Worm (Caenorhabditis elegans) whole organism, L2 larva: Measurements from ENCODE around the gene Y43B11AR.1.
A peak's percentile ranks its signal among the peaks of the same experiment; 100 is the strongest.

Experiments used
- C34F6.9 ChIP-seq: fragments of 150-350 bp; optimal IDR thresholded peaks from 2 replicates; lab custom pipeline; 2014; ENCODE audit warnings: missing biosample characterization, missing genetic modification characterization
- F13H6.1 ChIP-seq: sonication (generic microtip); optimal IDR thresholded peaks from 2 replicates; lab custom pipeline; 2016; ENCODE audit warnings: missing genetic modification characterization, missing compliant biosample characterization
- Y55F3AM.14 ChIP-seq: fragments of 200-800 bp; sonication (Bioruptor generic); optimal IDR thresholded peaks from 2 replicates; lab custom pipeline; 2018; ENCODE audit warnings: mild to moderate bottlenecking, missing genetic modification characterization, missing compliant biosample characterization
- aly-2 ChIP-seq: fragments of 150-350 bp; optimal IDR thresholded peaks from 2 replicates; lab custom pipeline; 2014; ENCODE audit warnings: missing biosample characterization, missing genetic modification characterization
- ama-1 ChIP-seq: fragments of 150-350 bp; optimal IDR thresholded peaks from 2 replicates; lab custom pipeline; 2018; ENCODE audit warnings: inconsistent platforms
- blmp-1 ChIP-seq: sonication (generic microtip); optimal IDR thresholded peaks from 2 replicates; lab custom pipeline; 2017; ENCODE audit warnings: missing genetic modification characterization, mild to moderate bottlenecking, missing compliant biosample characterization, antibody characterized with exemption, moderate library complexity; ENCODE audit not compliant: insufficient read depth
- ceh-82 ChIP-seq: fragments of 150-350 bp; optimal IDR thresholded peaks from 2 replicates; lab custom pipeline; 2014; ENCODE audit warnings: missing biosample characterization, missing genetic modification characterization
- crh-2 ChIP-seq: sonication (generic microtip); optimal IDR thresholded peaks from 2 replicates; lab custom pipeline; 2017; ENCODE audit warnings: missing biosample characterization, missing genetic modification characterization
- dmd-4 ChIP-seq: sonication (generic microtip); optimal IDR thresholded peaks from 2 replicates; lab custom pipeline; 2017; ENCODE audit warnings: missing biosample characterization, missing genetic modification characterization
- egl-27 ChIP-seq: sonication (generic microtip); optimal IDR thresholded peaks from 3 replicates; lab custom pipeline; 2017; ENCODE audit warnings: missing biosample characterization, missing genetic modification reagents, missing genetic modification characterization
- elt-1 ChIP-seq: fragments of 150-350 bp; optimal IDR thresholded peaks from 2 replicates; lab custom pipeline; 2014; ENCODE audit warnings: missing biosample characterization, missing genetic modification characterization
- elt-3 ChIP-seq: sonication (generic microtip); optimal IDR thresholded peaks from 2 replicates; lab custom pipeline; 2017; ENCODE audit warnings: missing biosample characterization, missing genetic modification characterization
- fos-1 ChIP-seq: fragments of 150-350 bp; optimal IDR thresholded peaks from 2 replicates; lab custom pipeline; 2014; ENCODE audit warnings: missing biosample characterization, missing genetic modification characterization
- gmeb-1 ChIP-seq: fragments of 150-350 bp; optimal IDR thresholded peaks from 2 replicates; lab custom pipeline; 2014; ENCODE audit warnings: missing biosample characterization, missing genetic modification characterization
- lin-13 ChIP-seq: fragments of 150-350 bp; optimal IDR thresholded peaks from 2 replicates; lab custom pipeline; 2014; ENCODE audit warnings: missing biosample characterization, missing genetic modification reagents, missing genetic modification characterization
- lsy-2 ChIP-seq, 2 experiments: fragments of 150-350 bp in 1 of 2; sonication (generic microtip) in 1 of 2; optimal IDR thresholded peaks; 2 replicates each; lab custom pipeline; 2014 to 2017; ENCODE audit warnings: missing biosample characterization in 2 of 2, missing genetic modification characterization in 2 of 2
- mab-5 ChIP-seq: fragments of 150-350 bp; optimal IDR thresholded peaks from 2 replicates; lab custom pipeline; 2014; ENCODE audit warnings: missing biosample characterization, missing genetic modification characterization
- mdl-1 ChIP-seq, 2 experiments: fragments of 150-350 bp in 1 of 2; sonication (generic microtip) in 1 of 2; optimal IDR thresholded peaks; 2 replicates each; lab custom pipeline; 2017; ENCODE audit warnings: missing biosample characterization in 2 of 2, missing genetic modification characterization in 2 of 2
- nhr-11 ChIP-seq: fragments of 150-350 bp; optimal IDR thresholded peaks from 2 replicates; lab custom pipeline; 2014; ENCODE audit warnings: missing biosample characterization, missing genetic modification characterization
- nhr-12 ChIP-seq: fragments of 150-350 bp; optimal IDR thresholded peaks from 2 replicates; lab custom pipeline; 2014; ENCODE audit warnings: missing biosample characterization, missing genetic modification characterization
- nhr-129 ChIP-seq: fragments of 150-350 bp; optimal IDR thresholded peaks from 2 replicates; lab custom pipeline; 2014; ENCODE audit warnings: missing biosample characterization, missing genetic modification characterization
- nhr-21 ChIP-seq: fragments of 150-350 bp; optimal IDR thresholded peaks from 2 replicates; lab custom pipeline; 2014; ENCODE audit warnings: missing biosample characterization, missing genetic modification characterization
- nhr-23 ChIP-seq: fragments of 150-350 bp; optimal IDR thresholded peaks from 2 replicates; lab custom pipeline; 2014; ENCODE audit warnings: missing biosample characterization, missing genetic modification reagents, missing genetic modification characterization
- nhr-237 ChIP-seq: fragments of 150-350 bp; optimal IDR thresholded peaks from 2 replicates; lab custom pipeline; 2014; ENCODE audit warnings: missing biosample characterization, missing genetic modification characterization
- nhr-25 ChIP-seq: fragments of 150-350 bp; sonication (generic microtip); optimal IDR thresholded peaks from 3 replicates; lab custom pipeline; 2014; ENCODE audit warnings: missing biosample characterization, missing genetic modification characterization
- nhr-6 ChIP-seq: fragments of 150-350 bp; optimal IDR thresholded peaks from 2 replicates; lab custom pipeline; 2014; ENCODE audit warnings: missing biosample characterization, missing genetic modification characterization
- sem-4 ChIP-seq: fragments of 150-350 bp; optimal IDR thresholded peaks from 2 replicates; lab custom pipeline; 2014; ENCODE audit warnings: missing biosample characterization, missing genetic modification reagents, missing genetic modification characterization
- skn-1 ChIP-seq: sonication (generic microtip); optimal IDR thresholded peaks from 2 replicates; lab custom pipeline; 2017; ENCODE audit warnings: missing biosample characterization, missing genetic modification characterization
- sma-3 ChIP-seq: sonication (generic microtip); optimal IDR thresholded peaks from 2 replicates; lab custom pipeline; 2016; ENCODE audit warnings: missing genetic modification reagents, missing genetic modification characterization, missing compliant biosample characterization
- sma-9 ChIP-seq, 2 experiments: fragments of 150-350 bp in 1 of 2; sonication (generic microtip) in 1 of 2; optimal IDR thresholded peaks; 2 replicates each; lab custom pipeline; 2014 to 2016; ENCODE audit warnings: missing genetic modification characterization in 2 of 2, mild to moderate bottlenecking in 1 of 2, missing biosample characterization in 1 of 2, missing compliant biosample characterization in 1 of 2, missing genetic modification reagents in 1 of 2, moderate library complexity in 1 of 2
- snpc-4 ChIP-seq: fragments of 150-350 bp; optimal IDR thresholded peaks from 2 replicates; lab custom pipeline; 2014; ENCODE audit warnings: missing biosample characterization, missing genetic modification characterization
- unc-39 ChIP-seq: fragments of 150-350 bp; optimal IDR thresholded peaks from 2 replicates; lab custom pipeline; 2014; ENCODE audit warnings: missing biosample characterization, missing genetic modification characterization
- unc-55 ChIP-seq: fragments of 150-350 bp; sonication (generic microtip); optimal IDR thresholded peaks from 3 replicates; lab custom pipeline; 2014; ENCODE audit warnings: missing biosample characterization, missing genetic modification reagents, missing genetic modification characterization
- ztf-1 ChIP-seq: fragments of 200-800 bp; sonication (Bioruptor generic); conservative IDR thresholded peaks from 2 replicates; pipeline ENCODE4 v1.3.6; 2022; ENCODE audit warnings: missing genetic modification characterization, missing compliant biosample characterization
- ztf-4 ChIP-seq: fragments of 150-350 bp; optimal IDR thresholded peaks from 2 replicates; lab custom pipeline; 2014; ENCODE audit warnings: missing biosample characterization, missing genetic modification characterization

Gene Y43B11AR.1

DNA sequence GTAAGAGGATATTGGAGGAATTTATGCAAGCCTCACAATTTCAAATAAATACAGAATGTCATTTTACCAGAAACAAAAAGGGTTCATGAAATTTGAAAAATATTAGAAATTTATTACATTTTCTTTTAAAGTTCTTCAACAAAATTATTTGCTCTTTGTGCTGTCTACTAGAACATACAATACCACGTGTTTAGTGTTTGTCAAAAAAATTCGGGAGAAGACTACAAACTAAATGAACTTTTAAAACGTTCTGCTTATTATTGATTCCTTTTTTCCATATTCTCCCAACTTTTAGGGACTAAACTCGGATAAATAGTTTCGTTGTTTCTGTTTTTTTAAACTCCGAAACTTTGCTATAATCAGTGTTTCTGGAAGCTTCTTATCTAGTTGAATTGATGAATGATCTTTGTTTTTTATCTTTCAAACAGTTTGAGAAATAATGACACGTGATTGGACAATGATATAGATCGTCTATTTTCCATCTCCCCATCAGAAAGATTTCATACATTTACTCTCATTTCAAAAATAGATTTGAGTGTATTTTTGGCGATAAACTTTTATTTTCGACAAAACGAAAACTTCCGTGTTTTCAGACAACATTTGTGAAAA, 32.6 kb upstream of the Y43B11AR.1 start:
- no peak for TF ChIP-seq C34F6.9 (tag; lab: Kevin White, UChicago)
- peak; percentile 13 for TF ChIP-seq nhr-21 (tag; lab: Kevin White, UChicago)
- peak; percentile 4 for TF ChIP-seq gmeb-1
- TF ChIP-seq crh-2 = peak; percentile 35
- TF ChIP-seq sma-9 (GFP tag; optimal IDR thresholded peaks at IDR 0.05; lab: Kevin White, UChicago) = peak; percentile 6
- TF ChIP-seq sma-9 (tag; optimal IDR thresholded peaks at IDR 0.05; lab: Kevin White, UChicago) = no peak
- no peak for TF ChIP-seq egl-27
- peak; percentile 46 for TF ChIP-seq nhr-25 (tag; lab: Kevin White, UChicago)
- TF ChIP-seq sma-3 (GFP tag; lab: Kevin White, UChicago) = peak; percentile 54
- TF ChIP-seq nhr-129 (tag; lab: Kevin White, UChicago) = no peak
- peak in 1 of 2 experiments; percentile 24 for TF ChIP-seq lsy-2 (tag; optimal IDR thresholded peaks at IDR 0.05; lab: Kevin White, UChicago)
- TF ChIP-seq elt-3 (tag; lab: Kevin White, UChicago) = no peak
- peak; percentile 27 for TF ChIP-seq blmp-1

DNA sequence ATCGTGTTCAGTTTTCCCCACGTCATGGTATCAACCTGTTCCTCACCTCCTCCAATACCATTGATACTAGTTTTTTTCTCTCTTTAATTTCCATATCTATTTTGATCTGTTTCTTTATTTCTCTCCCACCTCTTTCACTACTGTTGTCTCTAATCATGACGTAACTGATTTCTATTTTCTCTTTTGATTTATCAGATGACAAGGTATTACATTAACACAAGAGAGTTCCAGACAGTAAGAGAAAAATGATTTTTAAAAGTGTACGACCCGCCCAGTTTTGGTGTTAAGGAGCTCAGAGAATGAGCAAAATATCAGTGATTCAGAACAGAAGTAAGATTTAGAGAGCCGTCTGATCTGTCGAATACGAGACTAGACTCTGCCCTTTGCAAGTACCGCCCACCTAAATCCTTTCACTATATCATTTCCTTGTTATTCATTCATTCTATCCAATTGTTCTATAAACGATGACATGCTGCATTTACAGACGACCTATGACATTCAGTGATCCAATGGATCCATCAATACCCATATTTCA, 31.6 kb upstream of the Y43B11AR.1 start, which contains the start of gene nhr-105:
TSS of gene nhr-105 (plus strand) at position 485 of the 535 bp plus-strand sequence.
- no peak for TF ChIP-seq mab-5 (tag; lab: Kevin White, UChicago)
- peak in 1 of 2 experiments; percentile 69 for TF ChIP-seq lsy-2 (tag; optimal IDR thresholded peaks at IDR 0.05; lab: Kevin White, UChicago)
- peak; percentile 85 for TF ChIP-seq blmp-1
- TF ChIP-seq skn-1 (tag; lab: Kevin White, UChicago) = no peak
- TF ChIP-seq nhr-11 = no peak
- TF ChIP-seq sma-3 (GFP tag; lab: Kevin White, UChicago) = peak; percentile 76
- peak; percentile 71 for TF ChIP-seq ztf-4 (tag; lab: Kevin White, UChicago)
- TF ChIP-seq snpc-4 (tag; lab: Kevin White, UChicago) = peak; percentile 1
- peak; percentile 61 for TF ChIP-seq gmeb-1
- peak; percentile 32 for TF ChIP-seq sma-9 (GFP tag; optimal IDR thresholded peaks at IDR 0.05; lab: Kevin White, UChicago)
- TF ChIP-seq sma-9 (tag; optimal IDR thresholded peaks at IDR 0.05; lab: Kevin White, UChicago) = peak; percentile 3
- peak; percentile 65 for TF ChIP-seq fos-1
- TF ChIP-seq nhr-6 (tag; lab: Kevin White, UChicago) = no peak
- TF ChIP-seq nhr-129 (tag; lab: Kevin White, UChicago) = peak; percentile 77
- no peak for TF ChIP-seq ztf-1 (GFP tag; lab: Robert Waterston, UW)
- peak; percentile 93 for TF ChIP-seq crh-2
- TF ChIP-seq nhr-25 (tag; lab: Kevin White, UChicago) = peak; percentile 95
- peak; percentile 45 for TF ChIP-seq lin-13 (GFP tag; lab: Kevin White, UChicago)
- peak; percentile 65 for TF ChIP-seq egl-27
- peak; percentile 49 for TF ChIP-seq Y55F3AM.14 (GFP tag; lab: Kevin White, UChicago)
- TF ChIP-seq F13H6.1 (tag; lab: Kevin White, UChicago) = peak; percentile 71
- TF ChIP-seq nhr-21 (tag; lab: Kevin White, UChicago) = peak; percentile 72
- TF ChIP-seq sem-4 (tag; lab: Kevin White, UChicago) = peak; percentile 38

DNA sequence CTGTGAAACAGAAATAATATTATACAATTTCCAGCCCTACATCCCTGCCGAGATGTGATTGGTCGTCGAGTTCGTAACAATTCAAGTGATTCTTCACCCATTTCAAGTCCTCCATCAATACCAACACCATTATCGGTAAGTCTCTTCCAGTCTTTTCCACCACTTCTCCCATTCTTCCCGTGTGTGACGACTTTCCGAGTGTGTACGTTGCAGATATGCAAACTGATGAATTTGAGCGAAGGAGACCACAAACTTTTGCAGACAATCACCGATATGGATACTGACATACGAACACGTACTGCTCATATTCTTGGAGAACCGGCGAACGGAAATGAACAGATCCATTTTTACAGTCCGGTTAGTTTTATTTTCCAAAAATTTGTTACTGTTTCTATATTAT, 29.8 kb upstream of the Y43B11AR.1 start:
- TF ChIP-seq dmd-4 (no peak), ama-1 (peak; percentile 79)

DNA sequence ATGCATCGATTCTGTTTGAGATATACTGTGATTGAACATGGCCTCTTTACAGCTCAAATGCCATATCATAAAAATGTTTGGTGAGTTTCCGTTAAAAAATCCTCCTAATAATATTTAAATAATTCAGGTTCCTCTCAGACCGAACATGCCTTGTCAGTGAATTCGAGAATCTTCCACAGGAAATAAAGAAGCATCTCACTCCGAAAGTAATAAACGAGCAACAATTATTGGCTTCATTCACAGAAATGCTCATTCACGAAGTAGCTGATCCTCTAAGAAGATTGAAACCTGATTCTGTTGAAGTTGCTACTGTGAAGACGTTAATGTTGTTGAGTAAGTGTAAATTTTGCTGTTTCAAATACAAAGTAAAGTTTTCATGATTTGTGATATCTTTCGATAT, 29.2 kb upstream of the Y43B11AR.1 start:
- no peak for TF ChIP-seq nhr-25 (tag; lab: Kevin White, UChicago)
- no peak for TF ChIP-seq ama-1
- TF ChIP-seq nhr-21 (tag; lab: Kevin White, UChicago) = no peak
- TF ChIP-seq sem-4 (tag; lab: Kevin White, UChicago) = no peak
- TF ChIP-seq F13H6.1 (tag; lab: Kevin White, UChicago) = no peak
- no peak for TF ChIP-seq C34F6.9 (tag; lab: Kevin White, UChicago)
- no peak for TF ChIP-seq snpc-4 (tag; lab: Kevin White, UChicago)
- TF ChIP-seq Y55F3AM.14 (GFP tag; lab: Kevin White, UChicago) = no peak
- no peak for TF ChIP-seq unc-39 (tag; lab: Kevin White, UChicago)
- TF ChIP-seq, all 48 proteins: peak for 0

DNA sequence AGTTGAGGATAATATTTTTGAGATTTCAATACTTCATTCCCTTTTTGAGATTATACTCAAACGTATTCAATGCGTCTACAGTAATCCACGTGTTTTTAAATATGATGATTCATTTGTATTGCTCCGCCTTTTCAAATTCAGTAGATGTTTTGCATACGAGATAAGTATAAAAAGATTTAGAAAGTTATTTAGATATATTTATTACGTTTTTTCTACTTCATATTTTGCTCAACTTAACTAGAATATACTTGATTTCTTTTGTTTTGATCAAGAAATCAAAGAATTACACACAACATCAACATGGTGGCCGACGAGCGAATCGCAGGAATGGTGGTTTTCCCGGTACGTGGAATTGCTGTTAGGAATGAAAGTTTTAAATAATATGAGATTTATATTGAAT, 23.6 kb upstream of the Y43B11AR.1 start, which contains the start of gene srx-50:
TSS of gene srx-50 (plus strand) at position 301 of the 400 bp plus-strand sequence.
- TF ChIP-seq elt-1 = no peak
- no peak for TF ChIP-seq nhr-12 (tag; lab: Kevin White, UChicago)
- no peak for TF ChIP-seq lin-13 (GFP tag; lab: Kevin White, UChicago)
- TF ChIP-seq aly-2 (tag; lab: Kevin White, UChicago) = no peak
- TF ChIP-seq ceh-82 (tag; lab: Kevin White, UChicago) = no peak
- TF ChIP-seq nhr-23 (tag; lab: Kevin White, UChicago) = no peak
- no peak for TF ChIP-seq nhr-6 (tag; lab: Kevin White, UChicago)
- TF ChIP-seq ztf-4 (tag; lab: Kevin White, UChicago) = no peak
- TF ChIP-seq blmp-1 = no peak
- no peak for TF ChIP-seq nhr-237 (tag; lab: Kevin White, UChicago)
- TF ChIP-seq mdl-1 (tag; optimal IDR thresholded peaks at IDR 0.05; lab: Kevin White, UChicago) = no peak
- no peak for TF ChIP-seq ztf-1 (GFP tag; lab: Robert Waterston, UW)
- no peak for TF ChIP-seq snpc-4 (tag; lab: Kevin White, UChicago)
- no peak for TF ChIP-seq nhr-25 (tag; lab: Kevin White, UChicago)
- TF ChIP-seq unc-55 (GFP tag; lab: Kevin White, UChicago) = no peak
- TF ChIP-seq ama-1 = no peak
- TF ChIP-seq, all 48 proteins: peak for 0
